Fruit fly (Drosophila melanogaster): ENCODE measurements around the gene CG33229.

CG33229 gene

DNA sequence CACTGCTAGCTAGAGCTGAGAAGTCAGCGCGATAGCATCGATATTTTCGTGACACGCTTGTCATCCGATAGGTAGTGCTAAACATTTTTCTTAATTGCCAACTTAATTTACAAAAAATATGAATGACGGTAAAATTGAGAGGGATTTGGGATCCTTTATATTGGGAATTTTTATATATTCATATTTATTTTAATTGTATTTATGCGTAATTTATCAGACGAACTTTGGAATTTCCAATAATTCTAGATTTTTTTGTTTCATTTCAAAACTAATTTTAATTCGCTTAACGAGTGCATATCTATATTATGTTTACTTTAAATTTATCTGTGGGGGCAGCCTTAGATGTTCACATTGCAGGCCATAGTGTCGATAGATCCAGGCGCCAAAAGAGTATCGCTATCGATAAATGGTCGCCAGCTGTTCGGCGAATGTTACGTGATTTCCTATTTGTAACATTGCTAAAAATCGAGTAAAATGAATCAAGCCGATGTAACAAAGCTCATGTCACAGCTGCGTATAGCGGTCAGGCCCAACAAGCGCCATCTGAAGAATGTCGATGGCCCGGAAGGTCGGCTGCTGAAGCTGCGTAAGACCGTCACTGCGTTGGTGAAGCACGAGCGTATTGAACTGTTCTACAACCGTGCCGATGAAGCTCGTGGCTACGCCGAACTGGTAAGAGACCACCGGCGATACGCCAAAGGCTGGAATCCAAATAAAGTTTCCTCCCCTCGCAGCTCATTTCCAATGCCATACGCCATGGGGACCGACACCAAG lies 40.9 kb downstream of the CG33229 start, which contains the start of the genes Tudor-SN and mRpL17 (continued):
- TF ChIP-seq fd3F (GFP tag; optimal IDR thresholded peaks at IDR 0.05) (no peak), vnd (GFP tag; IDR thresholded peaks at IDR 0.05; ENCODE audit: partially characterized antibody) (peak; percentile 98), CG30403 (GFP tag; optimal IDR thresholded peaks at IDR 0.05) (peak; percentile 69), zen (tag; optimal IDR thresholded peaks at IDR 0.05) (peak; percentile 62), gsb-n (tag; optimal IDR thresholded peaks at IDR 0.05) (peak; percentile 13), slou (GFP tag; optimal IDR thresholded peaks at IDR 0.05) (peak; percentile 9), Rfx (GFP tag; IDR thresholded peaks at IDR 0.05) (peak; percentile 66), CG31441 (GFP tag; IDR thresholded peaks at IDR 0.05) (peak; percentile 57; the same call in 1 of the 2 replicates), row (GFP tag; IDR thresholded peaks at IDR 0.05) (peak; percentile 78), Ada2b (GFP tag; IDR thresholded peaks at IDR 0.05) (0 out of 2 replicates have a peak, but pooled peaks have one; percentile 1), chif (GFP tag; optimal IDR thresholded peaks at IDR 0.05) (no peak), CG34422 (GFP tag; IDR thresholded peaks at IDR 0.05) (0 out of 3 replicates have a peak, but pooled peaks have one; percentile 34), CG4282 (GFP tag; optimal IDR thresholded peaks at IDR 0.05) (no peak), tap (tag; optimal IDR thresholded peaks at IDR 0.05) (no peak), sd (tag; optimal IDR thresholded peaks at IDR 0.05) (peak; percentile 22), CG2129 (GFP tag; IDR thresholded peaks at IDR 0.05; ENCODE audit: partially characterized antibody) (peak; percentile 73), CG34224 (GFP tag; IDR thresholded peaks at IDR 0.05; ENCODE audit: partially characterized antibody) (peak; percentile 89), grau (tag; optimal IDR thresholded peaks at IDR 0.05) (peak; percentile 46), bcd (GFP tag; optimal IDR thresholded peaks at IDR 0.05) (peak; percentile 30), CG9797 (GFP tag; optimal IDR thresholded peaks at IDR 0.05) (peak; percentile 7), HLH4C (GFP tag; IDR thresholded peaks at IDR 0.05; ENCODE audit: partially characterized antibody) (peak; percentile 98), dati (GFP tag; IDR thresholded peaks at IDR 0.05) (no peak), CG7839 (tag; optimal IDR thresholded peaks at IDR 0.05) (peak; percentile 16), CG8290 (GFP tag; optimal IDR thresholded peaks at IDR 0.05) (peak; percentile 21), CG8290 (tag; optimal IDR thresholded peaks at IDR 0.05) (peak in 1 of 2 experiments; percentile 35), CG11695 (GFP tag; IDR thresholded peaks at IDR 0.05) (no peak), CG18262 (tag; optimal IDR thresholded peaks at IDR 0.05) (peak; percentile 57), CG10654 (GFP tag; optimal IDR thresholded peaks at IDR 0.05) (peak; percentile 15), tin (GFP tag; optimal IDR thresholded peaks at IDR 0.05) (peak; percentile 30), Atf6 (GFP tag; IDR thresholded peaks at IDR 0.05) (0 out of 2 replicates have a peak, but pooled peaks have one; percentile 42), chm (GFP tag; IDR thresholded peaks at IDR 0.05) (no peak), CG17361 (GFP tag; IDR thresholded peaks at IDR 0.05) (peak; percentile 66; the same call in 2 of the 3 replicates), usp (GFP tag; optimal IDR thresholded peaks at IDR 0.05) (no peak), lola (GFP tag; optimal IDR thresholded peaks at IDR 0.05) (peak in 1 of 3 experiments; percentile 55), caup (GFP tag; optimal IDR thresholded peaks at IDR 0.05; ENCODE audit: severe bottlenecking) (peak; percentile 12), D19A (tag; optimal IDR thresholded peaks at IDR 0.05) (peak; percentile 38), CG1603 (tag; optimal IDR thresholded peaks at IDR 0.05) (peak; percentile 34), E2f2 (GFP tag; IDR thresholded peaks at IDR 0.05) (peak; percentile 46; the same call in 1 of the 2 replicates), amos (GFP tag; IDR thresholded peaks at IDR 0.05; ENCODE audit: partially characterized antibody) (peak; percentile 99), Hsf (GFP tag; optimal IDR thresholded peaks at IDR 0.05) (peak; percentile 16), CG9932 (GFP tag; IDR thresholded peaks at IDR 0.05) (peak; percentile 85), CG12299 (tag; optimal IDR thresholded peaks at IDR 0.05) (no peak), CG6272 (GFP tag; IDR thresholded peaks at IDR 0.05) (peak; percentile 67; the same call in 1 of the 2 replicates), NFAT (GFP tag; IDR thresholded peaks at IDR 0.05) (peak; percentile 66; the same call in 1 of the 2 replicates), pum (GFP tag; optimal IDR thresholded peaks at IDR 0.05) (no peak), CG7963 (GFP tag; IDR thresholded peaks at IDR 0.05; ENCODE audit: partially characterized antibody) (peak; percentile 95), salm (tag; optimal IDR thresholded peaks at IDR 0.05) (no peak), Spps (tag; optimal IDR thresholded peaks at IDR 0.05) (no peak)

Measured in whole organism, embryonic.